Worm (Caenorhabditis elegans): ENCODE data around the gene C05B5.4.

DNA sequence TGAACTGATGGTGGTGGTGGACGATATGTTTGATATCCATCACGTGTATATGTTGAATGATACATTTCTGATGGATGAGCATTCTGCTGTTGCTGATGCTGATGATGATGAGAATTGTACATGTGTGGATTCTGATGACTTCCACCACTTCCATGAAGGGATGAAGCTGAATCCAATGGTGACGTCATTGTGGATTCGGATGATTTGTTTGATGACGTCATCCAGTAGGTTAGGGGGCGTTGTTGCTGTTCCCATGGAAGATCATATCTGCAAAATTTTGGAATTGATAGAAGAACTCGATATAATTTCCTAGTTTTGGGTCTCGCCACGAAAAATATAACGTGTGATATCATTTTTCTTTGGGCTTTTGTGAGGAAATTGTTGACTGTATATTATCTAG is 30.2 kb upstream of the C05B5.4 start:
- TF ChIP-seq php-3 (GFP tag; IDR thresholded peaks at IDR 0.05) (no peak), ama-1 (optimal IDR thresholded peaks at IDR 0.05) (no peak), ceh-20 (GFP tag; IDR thresholded peaks at IDR 0.05) (no peak), aly-2 (tag; optimal IDR thresholded peaks at IDR 0.05) (no peak), ZK546.5 (tag; optimal IDR thresholded peaks at IDR 0.05) (no peak), lin-15B (tag; optimal IDR thresholded peaks at IDR 0.05) (no peak), nhr-11 (tag; optimal IDR thresholded peaks at IDR 0.05) (no peak), D1046.2 (GFP tag; IDR thresholded peaks at IDR 0.05) (no peak), mdl-1 (tag; optimal IDR thresholded peaks at IDR 0.05) (no peak), pha-4 (GFP tag; IDR thresholded peaks at IDR 0.05) (no peak), pha-4 (tag; optimal IDR thresholded peaks at IDR 0.05) (no peak), nhr-237 (tag; optimal IDR thresholded peaks at IDR 0.05) (no peak)
